Fruit fly (Drosophila melanogaster) whole organism, embryonic: ENCODE results near the gene Gga.

Experiments
- Abd-B ChIP-seq: fragments of 200-800 bp; sonication (Bioruptor generic); optimal IDR thresholded peaks from 2 replicates; lab custom pipeline; 2018; ENCODE audit warnings: missing biosample characterization, mild to moderate bottlenecking, missing genetic modification characterization, moderate library complexity
- Bdp1 ChIP-seq: fragments of 200-800 bp; sonication (Bioruptor generic); optimal IDR thresholded peaks from 3 replicates; lab custom pipeline; 2016; ENCODE audit warnings: missing biosample characterization, missing genetic modification characterization
- CG10366 ChIP-seq: fragments of 200-800 bp; sonication (Bioruptor generic); IDR thresholded peaks from 2 replicates; pipeline ENCODE4 v1.3.6; 2022; ENCODE audit warnings: missing biosample characterization, missing genetic modification characterization
- CG10462 ChIP-seq: fragments of 200-800 bp; sonication (Bioruptor generic); optimal IDR thresholded peaks from 2 replicates; lab custom pipeline; 2016; ENCODE audit warnings: missing biosample characterization, missing genetic modification characterization
- CG12236 ChIP-seq: fragments of 200-800 bp; sonication (Bioruptor generic); optimal IDR thresholded peaks from 2 replicates; lab custom pipeline; 2016; ENCODE audit warnings: missing biosample characterization, missing genetic modification characterization
- CG14860 ChIP-seq: fragments of 200-800 bp; sonication (Bioruptor generic); IDR thresholded peaks from 3 replicates; pipeline ENCODE4 v1.3.6; 2022; ENCODE audit warnings: missing biosample characterization, missing genetic modification characterization; ENCODE audit not compliant: partially characterized antibody
- CG1529 ChIP-seq: fragments of 200-800 bp; sonication (Bioruptor generic); optimal IDR thresholded peaks from 3 replicates; lab custom pipeline; 2018; ENCODE audit warnings: missing biosample characterization, missing genetic modification characterization
- CG15514 ChIP-seq: fragments of 200-800 bp; sonication (Bioruptor generic); optimal IDR thresholded peaks from 3 replicates; lab custom pipeline; 2017; ENCODE audit warnings: missing biosample characterization, missing genetic modification characterization, mild to moderate bottlenecking, moderate library complexity, missing genetic modification reagents
- CG17829 ChIP-seq: fragments of 200-800 bp; optimal IDR thresholded peaks from 2 replicates; lab custom pipeline; 2019; ENCODE audit warnings: missing biosample characterization, mild to moderate bottlenecking, missing genetic modification characterization, moderate library complexity
- CG1792 ChIP-seq: fragments of 200-800 bp; sonication (Bioruptor generic); optimal IDR thresholded peaks from 2 replicates; lab custom pipeline; 2016; ENCODE audit warnings: missing biosample characterization, missing genetic modification characterization
- CG2202 ChIP-seq: fragments of 200-800 bp; sonication (Bioruptor generic); optimal IDR thresholded peaks from 2 replicates; lab custom pipeline; 2018; ENCODE audit warnings: missing biosample characterization, mild to moderate bottlenecking, missing genetic modification characterization
- CG2875 ChIP-seq: fragments of 200-800 bp; sonication (Bioruptor generic); optimal IDR thresholded peaks from 2 replicates; lab custom pipeline; 2017; ENCODE audit warnings: missing biosample characterization, mild to moderate bottlenecking, missing genetic modification characterization, missing genetic modification reagents
- CG3281 ChIP-seq: fragments of 200-800 bp; sonication (Bioruptor generic); optimal IDR thresholded peaks from 3 replicates; lab custom pipeline; 2017; ENCODE audit warnings: missing biosample characterization, mild to moderate bottlenecking, missing genetic modification characterization
- CG34224 ChIP-seq: fragments of 200-800 bp; sonication (Bioruptor generic); IDR thresholded peaks from 3 replicates; pipeline ENCODE4 v1.3.6; 2022; ENCODE audit warnings: missing biosample characterization, missing genetic modification characterization; ENCODE audit not compliant: partially characterized antibody
- CG6254 ChIP-seq: fragments of 200-800 bp; sonication (Bioruptor generic); optimal IDR thresholded peaks from 3 replicates; lab custom pipeline; 2017; ENCODE audit warnings: mild to moderate bottlenecking, missing biosample characterization, missing genetic modification reagents, missing genetic modification characterization
- CG6683 ChIP-seq: fragments of 200-800 bp; sonication (Bioruptor generic); optimal IDR thresholded peaks from 2 replicates; lab custom pipeline; 2017; ENCODE audit warnings: missing biosample characterization, mild to moderate bottlenecking, missing genetic modification characterization, missing genetic modification reagents
- CG6765 ChIP-seq: fragments of 200-800 bp; sonication (Bioruptor generic); optimal IDR thresholded peaks from 3 replicates; lab custom pipeline; 2017; ENCODE audit warnings: missing biosample characterization, mild to moderate bottlenecking, missing genetic modification characterization
- CG7357 ChIP-seq: fragments of 200-800 bp; sonication (Bioruptor generic); IDR thresholded peaks from 3 replicates; pipeline ENCODE4 v1.3.6; 2022; ENCODE audit warnings: missing biosample characterization, missing genetic modification characterization
- CG8281 ChIP-seq: fragments of 200-800 bp; sonication (Bioruptor generic); optimal IDR thresholded peaks from 2 replicates; lab custom pipeline; 2018; ENCODE audit warnings: missing biosample characterization, mild to moderate bottlenecking, missing genetic modification characterization, moderate library complexity
- CG8290 ChIP-seq, 3 experiments: fragments of 200-800 bp; sonication (Bioruptor generic); optimal IDR thresholded peaks; 2 replicates each; lab custom pipeline; 2016 to 2019; ENCODE audit warnings: missing biosample characterization in 3 of 3, missing genetic modification characterization in 3 of 3, mild to moderate bottlenecking in 2 of 3, moderate library complexity in 1 of 3
- CG8359 ChIP-seq: fragments of 200-800 bp; sonication (Bioruptor generic); optimal IDR thresholded peaks from 2 replicates; lab custom pipeline; 2017; ENCODE audit warnings: missing biosample characterization, mild to moderate bottlenecking, missing genetic modification characterization, borderline replicate concordance
- CHES-1-like ChIP-seq: fragments of 200-800 bp; sonication (Bioruptor generic); optimal IDR thresholded peaks from 2 replicates; lab custom pipeline; 2016; ENCODE audit warnings: missing biosample characterization, missing genetic modification characterization
- CTCF ChIP-seq: fragments of 200-800 bp; sonication (Bioruptor generic); optimal IDR thresholded peaks from 2 replicates; lab custom pipeline; 2017; ENCODE audit warnings: missing biosample characterization, mild to moderate bottlenecking, missing genetic modification characterization, moderate library complexity
- D19A ChIP-seq: fragments of 200-800 bp; optimal IDR thresholded peaks from 3 replicates; lab custom pipeline; 2019; ENCODE audit warnings: missing biosample characterization, mild to moderate bottlenecking, missing genetic modification characterization, moderate library complexity
- Hey ChIP-seq: fragments of 200-800 bp; sonication (Bioruptor generic); optimal IDR thresholded peaks from 3 replicates; lab custom pipeline; 2018; ENCODE audit warnings: missing biosample characterization, mild to moderate bottlenecking, missing genetic modification characterization
- MBD-R2 ChIP-seq: fragments of 200-800 bp; sonication (Bioruptor generic); IDR thresholded peaks from 2 replicates; pipeline ENCODE4 v1.3.6; 2022; ENCODE audit warnings: missing biosample characterization, missing genetic modification characterization
- Sox100B ChIP-seq: fragments of 200-800 bp; sonication (Bioruptor generic); optimal IDR thresholded peaks from 3 replicates; lab custom pipeline; 2018; ENCODE audit warnings: missing biosample characterization, mild to moderate bottlenecking, missing genetic modification characterization
- Trl ChIP-seq, 3 experiments: fragments of >200 bp in 2 of 3; fragments of 200-800 bp in 1 of 3; sonication (Bioruptor generic) in 1 of 3; optimal IDR thresholded peaks; 2 replicates in 1 of 3; 3 replicates in 2 of 3; lab custom pipeline; 2016 to 2017; ENCODE audit warnings: missing biosample characterization in 1 of 3, missing genetic modification characterization in 1 of 3
- aop ChIP-seq: fragments of 200-800 bp; sonication (Bioruptor generic); IDR thresholded peaks from 2 replicates; pipeline ENCODE4 v1.3.6; 2022; ENCODE audit warnings: missing biosample characterization, missing genetic modification characterization
- bab2 ChIP-seq: fragments of 200-800 bp; sonication (Bioruptor generic); optimal IDR thresholded peaks from 2 replicates; lab custom pipeline; 2016; ENCODE audit warnings: missing biosample characterization, missing genetic modification characterization
- chif ChIP-seq, 2 experiments: fragments of 200-800 bp; sonication (Bioruptor generic); optimal IDR thresholded peaks; 3 replicates each; lab custom pipeline; 2016; ENCODE audit warnings: missing biosample characterization in 2 of 2, missing genetic modification characterization in 2 of 2
- croc ChIP-seq: fragments of 200-800 bp; sonication (Bioruptor generic); conservative IDR thresholded peaks from 3 replicates; pipeline ENCODE4 v1.3.6; 2022; ENCODE audit warnings: missing biosample characterization, missing genetic modification characterization
- esg ChIP-seq: fragments of 200-800 bp; sonication (Bioruptor generic); conservative IDR thresholded peaks from 2 replicates; pipeline ENCODE4 v1.3.6; 2022; ENCODE audit warnings: missing biosample characterization, missing genetic modification characterization
- ewg ChIP-seq: fragments of 200-800 bp; sonication (Bioruptor generic); optimal IDR thresholded peaks from 3 replicates; lab custom pipeline; 2017; ENCODE audit warnings: mild to moderate bottlenecking, missing biosample characterization, missing genetic modification reagents, missing genetic modification characterization
- gcm ChIP-seq: fragments of 200-800 bp; sonication (Bioruptor generic); optimal IDR thresholded peaks from 2 replicates; lab custom pipeline; 2019; ENCODE audit warnings: missing biosample characterization, mild to moderate bottlenecking, missing genetic modification characterization, moderate library complexity
- jumu ChIP-seq: fragments of 200-800 bp; sonication (Bioruptor generic); optimal IDR thresholded peaks from 3 replicates; lab custom pipeline; 2016; ENCODE audit warnings: missing biosample characterization, missing genetic modification characterization
- mam ChIP-seq: fragments of 200-800 bp; sonication (Bioruptor generic); optimal IDR thresholded peaks from 3 replicates; lab custom pipeline; 2016; ENCODE audit warnings: missing biosample characterization, missing genetic modification characterization
- nom ChIP-seq: fragments of 200-800 bp; sonication (Bioruptor generic); optimal IDR thresholded peaks from 2 replicates; lab custom pipeline; 2017; ENCODE audit warnings: missing biosample characterization, missing genetic modification characterization, mild to moderate bottlenecking, moderate library complexity, missing genetic modification reagents
- odd ChIP-seq: fragments of 200-800 bp; sonication (Bioruptor generic); optimal IDR thresholded peaks from 2 replicates; lab custom pipeline; 2017; ENCODE audit warnings: missing biosample characterization, mild to moderate bottlenecking, missing genetic modification characterization
- pho ChIP-seq: fragments of 200-800 bp; sonication (Bioruptor generic); optimal IDR thresholded peaks from 2 replicates; lab custom pipeline; 2016; ENCODE audit warnings: missing biosample characterization, missing genetic modification characterization
- pnt ChIP-seq: fragments of 200-800 bp; sonication (Bioruptor generic); optimal IDR thresholded peaks from 3 replicates; lab custom pipeline; 2016; ENCODE audit warnings: missing biosample characterization, missing genetic modification characterization
- ranshi ChIP-seq: fragments of 200-800 bp; sonication (Bioruptor generic); IDR thresholded peaks from 2 replicates; pipeline ENCODE4 v1.3.6; 2022; ENCODE audit warnings: missing biosample characterization, missing genetic modification characterization
- so ChIP-seq: fragments of 200-800 bp; sonication (Bioruptor generic); IDR thresholded peaks from 3 replicates; pipeline ENCODE4 v1.3.6; 2022; ENCODE audit warnings: missing biosample characterization, missing genetic modification characterization
- sqz ChIP-seq: fragments of 200-800 bp; sonication (Bioruptor generic); optimal IDR thresholded peaks from 3 replicates; lab custom pipeline; 2018; ENCODE audit warnings: missing biosample characterization, mild to moderate bottlenecking, missing genetic modification characterization
- sr ChIP-seq: fragments of 200-800 bp; sonication (Bioruptor generic); IDR thresholded peaks from 3 replicates; pipeline ENCODE4 v1.3.6; 2022; ENCODE audit warnings: missing biosample characterization, missing genetic modification characterization
- sug ChIP-seq: fragments of 200-800 bp; optimal IDR thresholded peaks from 2 replicates; lab custom pipeline; 2019; ENCODE audit warnings: missing biosample characterization, mild to moderate bottlenecking, missing genetic modification characterization, moderate library complexity
- z ChIP-seq: fragments of 200-800 bp; sonication (Bioruptor generic); IDR thresholded peaks from 3 replicates; pipeline ENCODE4 v1.3.6; 2022; ENCODE audit warnings: missing biosample characterization, missing genetic modification characterization

Gene Gga

dm6 chrX:9584948-9585315 lies 15.9 kb upstream of the Gga start (continued):
- TF ChIP-seq sqz (no peak), CG10462 (GFP tag; lab: Kevin White, UChicago) (no peak), CG6683 (no peak), Trl (optimal IDR thresholded peaks at IDR 0.05; lab: Kevin White, UChicago) (peak in 1 of 2 experiments; percentile 23), Trl (GFP tag; optimal IDR thresholded peaks at IDR 0.05; lab: Kevin White, UChicago) (no peak), CG6765 (GFP tag; lab: Kevin White, UChicago) (no peak), aop (GFP tag; lab: Robert Waterston, UW) (no peak)

DNA sequence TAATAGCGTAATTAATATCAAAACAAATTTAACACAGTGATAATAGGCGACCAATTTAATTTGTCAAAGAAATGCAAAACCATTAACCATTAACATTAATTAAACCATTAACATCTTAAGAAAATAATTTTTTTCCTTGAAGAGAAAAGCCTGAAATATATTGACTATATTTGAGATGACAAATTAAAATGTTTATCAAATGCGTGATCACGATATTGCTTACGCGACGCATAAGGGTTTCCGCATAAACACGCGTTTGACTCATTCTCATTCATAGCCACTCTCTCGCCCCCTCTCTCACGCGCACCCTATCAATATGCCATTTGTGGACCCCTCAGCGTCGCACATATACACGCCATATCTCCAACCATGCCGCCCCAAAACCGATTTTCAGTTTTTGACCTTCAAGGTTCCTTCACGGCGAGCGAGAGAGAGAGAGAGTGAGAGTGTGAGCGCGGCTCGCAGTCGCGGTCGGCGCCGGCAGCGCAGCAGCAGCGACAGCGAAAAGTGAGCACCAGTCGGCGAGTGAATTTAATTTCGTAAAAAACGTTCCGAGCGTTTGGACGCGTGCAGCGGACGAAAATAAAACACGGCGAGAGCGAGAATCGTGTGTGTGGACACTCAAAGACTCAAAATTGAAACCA lies 15.3 kb upstream of the Gga start, which contains the start of gene Hex-A:
TSS of gene Hex-A (plus strand) at position 317 of the 644 bp plus-strand sequence.
- TF ChIP-seq pnt (GFP tag; lab: Kevin White, UChicago) (peak; percentile 82), Sox100B (GFP tag; lab: Kevin White, UChicago) (peak; percentile 99), CG7357 (GFP tag; lab: Robert Waterston, UW) (peak; percentile 85), CG14860 (GFP tag; lab: Robert Waterston, UW) (no peak), ranshi (GFP tag; lab: Robert Waterston, UW) (peak; percentile 84), CG6254 (GFP tag; lab: Kevin White, UChicago) (peak; percentile 90), mam (GFP tag; lab: Kevin White, UChicago) (peak; percentile 92), sr (GFP tag; lab: Robert Waterston, UW) (peak; percentile 56; the same call in 2 of the 3 replicates), odd (GFP tag; lab: Kevin White, UChicago) (peak; percentile 98), z (GFP tag; lab: Robert Waterston, UW) (peak; percentile 95), CG12236 (GFP tag; lab: Kevin White, UChicago) (peak; percentile 90), CTCF (GFP tag; lab: Kevin White, UChicago) (peak; percentile 62), ewg (GFP tag; lab: Kevin White, UChicago) (peak; percentile 89), CG3281 (GFP tag; lab: Kevin White, UChicago) (peak; percentile 98), CG15514 (GFP tag; lab: Kevin White, UChicago) (peak; percentile 90), Hey (peak; percentile 93), CG17829 (peak; percentile 98), CG8359 (peak; percentile 87), CG1529 (GFP tag; lab: Kevin White, UChicago) (peak; percentile 96), CG10366 (peak; percentile 86), Abd-B (peak; percentile 85), CG8290 (GFP tag; optimal IDR thresholded peaks at IDR 0.05; lab: Kevin White, UChicago) (peak; percentile 87), CG8290 (tag; optimal IDR thresholded peaks at IDR 0.05; lab: Kevin White, UChicago) (peak; percentile 91 to 95), pho (GFP tag; lab: Kevin White, UChicago) (peak; percentile 97), nom (GFP tag; lab: Kevin White, UChicago) (peak; percentile 95), sug (tag; lab: Kevin White, UChicago) (peak; percentile 98), CG34224 (GFP tag; lab: Robert Waterston, UW) (peak; percentile 60), jumu (GFP tag; lab: Kevin White, UChicago) (peak; percentile 88), gcm (GFP tag; lab: Kevin White, UChicago) (peak; percentile 97), CG2202 (tag; lab: Kevin White, UChicago) (peak; percentile 90), D19A (peak; percentile 64), CG2875 (GFP tag; lab: Kevin White, UChicago) (peak; percentile 88), CHES-1-like (GFP tag; lab: Kevin White, UChicago) (peak; percentile 95), CG6765 (GFP tag; lab: Kevin White, UChicago) (peak; percentile 98), CG8281 (tag; lab: Kevin White, UChicago) (peak; percentile 89), MBD-R2 (GFP tag; lab: Robert Waterston, UW) (peak; percentile 78), CG10462 (GFP tag; lab: Kevin White, UChicago) (peak; percentile 89), CG1792 (GFP tag; lab: Kevin White, UChicago) (peak; percentile 88), bab2 (peak; percentile 95), Bdp1 (GFP tag; lab: Kevin White, UChicago) (peak; percentile 82), so (peak; percentile 94), chif (GFP tag; optimal IDR thresholded peaks at IDR 0.05; lab: Kevin White, UChicago) (peak; percentile 91 to 92), croc (GFP tag; lab: Robert Waterston, UW) (peak; percentile 80), esg (GFP tag; lab: Robert Waterston, UW) (peak; percentile 89)
